Fruit fly (Drosophila melanogaster): ENCODE data around the gene CG5250.

- TF ChIP-seq psq (optimal IDR thresholded peaks at IDR 0.05) (no peak), CG8478 (optimal IDR thresholded peaks at IDR 0.05) (no peak), usp (GFP tag; optimal IDR thresholded peaks at IDR 0.05) (no peak), pan (optimal IDR thresholded peaks at IDR 0.05) (no peak), Dll (optimal IDR thresholded peaks at IDR 0.05) (no peak)
These were observed 26.2 kb upstream of the CG5250 start for dm6 chr3R:19255255-19255654.
